Worm (Caenorhabditis elegans) whole organism, L4 larva: ENCODE measurements around the gene lsd-1.

Experiments used
- Y5F2A.4 ChIP-seq: fragments of 200-800 bp; sonication (Bioruptor generic); optimal IDR thresholded peaks from 2 replicates; lab custom pipeline; 2018; ENCODE audit warnings: mild to moderate bottlenecking, missing genetic modification characterization, missing compliant biosample characterization
- egl-27 ChIP-seq: sonication (generic microtip); optimal IDR thresholded peaks from 3 replicates; lab custom pipeline; 2017; ENCODE audit warnings: missing biosample characterization, missing genetic modification reagents, missing genetic modification characterization

DNA sequence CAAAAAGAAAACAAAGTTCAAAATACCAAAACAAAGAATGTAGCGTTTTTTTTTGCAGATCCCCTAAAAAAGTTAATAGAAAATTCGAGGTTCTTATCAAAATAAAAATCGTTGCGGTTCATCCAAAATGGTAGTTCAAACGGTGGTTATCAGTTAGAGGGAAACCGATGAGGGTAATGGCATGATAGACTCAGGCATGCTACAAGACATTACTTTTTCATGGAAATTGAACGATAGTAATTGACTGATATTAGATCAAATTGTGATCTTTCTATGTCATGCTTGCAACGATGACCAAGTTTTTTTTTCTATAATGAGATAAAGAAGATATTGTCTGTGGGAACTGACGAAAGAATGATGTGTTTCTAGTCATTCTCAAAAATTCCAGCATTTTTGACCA is 15.9 kb downstream of the lsd-1 start:
- no peak for TF ChIP-seq Y5F2A.4 (GFP tag; lab: Kevin White, UChicago)
- TF ChIP-seq egl-27 (tag; lab: Kevin White, UChicago): no peak
